Worm (Caenorhabditis elegans): Measurements from ENCODE around the gene flp-25.

DNA sequence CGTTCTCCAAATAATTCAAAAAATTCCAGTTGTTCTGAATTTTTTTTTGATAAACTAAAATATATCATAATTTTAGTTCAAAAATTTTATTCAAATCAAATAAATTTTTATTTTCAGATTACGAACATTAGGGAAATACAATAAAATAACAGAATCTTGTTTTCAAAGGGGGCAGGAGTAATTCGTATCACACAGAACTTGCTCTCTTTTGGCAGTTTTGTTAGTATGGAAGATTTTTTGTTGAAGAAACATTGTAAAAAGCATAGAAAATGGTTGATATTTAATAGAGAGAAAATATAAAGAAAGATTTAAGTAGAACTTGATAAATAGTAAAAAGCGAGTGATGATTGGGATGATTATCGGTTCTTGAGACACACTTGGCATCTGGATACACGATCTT, 24.5 kb upstream of the flp-25 start:
- TF ChIP-seq unc-39 (tag; optimal IDR thresholded peaks at IDR 0.05) = no peak
- no peak for TF ChIP-seq lin-13 (tag; optimal IDR thresholded peaks at IDR 0.05)
- no peak for TF ChIP-seq nhr-28 (tag; optimal IDR thresholded peaks at IDR 0.05)
- TF ChIP-seq drap-1 (GFP tag; optimal IDR thresholded peaks at IDR 0.05) = no peak
- TF ChIP-seq hlh-1 (tag; optimal IDR thresholded peaks at IDR 0.05) = no peak
- TF ChIP-seq mls-2 (tag; optimal IDR thresholded peaks at IDR 0.05) = no peak
- no peak for TF ChIP-seq mab-5 (tag; optimal IDR thresholded peaks at IDR 0.05)
- TF ChIP-seq unc-62 (GFP tag; optimal IDR thresholded peaks at IDR 0.05) = no peak
- no peak for TF ChIP-seq elt-1 (tag; optimal IDR thresholded peaks at IDR 0.05; ENCODE audit: borderline replicate concordance, insufficient read depth)
- TF ChIP-seq tbx-8 (GFP tag; optimal IDR thresholded peaks at IDR 0.05) = no peak
- no peak for TF ChIP-seq snpc-4 (tag; optimal IDR thresholded peaks at IDR 0.05)
- no peak for TF ChIP-seq elt-3 (tag; optimal IDR thresholded peaks at IDR 0.05)
